Worm (Caenorhabditis elegans): ENCODE results near the gene ZK354.2.

ce11 chrIV:5333484-5333883 is 20.3 kb downstream of the ZK354.2 start:
- TF ChIP-seq snpc-4 (tag; optimal IDR thresholded peaks at IDR 0.05) = no peak
- no peak for TF ChIP-seq egl-27 (tag; optimal IDR thresholded peaks at IDR 0.05)
- no peak for TF ChIP-seq dpl-1 (GFP tag; optimal IDR thresholded peaks at IDR 0.05)
- no peak for TF ChIP-seq skn-1 (tag; optimal IDR thresholded peaks at IDR 0.05)
